Worm (Caenorhabditis elegans): ENCODE measurements around the gene pid-1.

pid-1 gene

ce11 chrII:7697156-7697555 lies 6.8 kb upstream of the pid-1 start:
- no peak for TF ChIP-seq mep-1 (tag; optimal IDR thresholded peaks at IDR 0.05)
- no peak for TF ChIP-seq ztf-11 (tag; optimal IDR thresholded peaks at IDR 0.05)
- no peak for TF ChIP-seq nhr-2 (tag; optimal IDR thresholded peaks at IDR 0.05)
- no peak for TF ChIP-seq lin-13 (tag; optimal IDR thresholded peaks at IDR 0.05)
- TF ChIP-seq ces-1 (GFP tag; optimal IDR thresholded peaks at IDR 0.05): no peak
- TF ChIP-seq nhr-76 (tag; optimal IDR thresholded peaks at IDR 0.05): no peak
- no peak for TF ChIP-seq flh-1 (GFP tag; optimal IDR thresholded peaks at IDR 0.05)
- TF ChIP-seq M03D4.4 (tag; optimal IDR thresholded peaks at IDR 0.05): no peak
- TF ChIP-seq nhr-28 (tag; optimal IDR thresholded peaks at IDR 0.05): no peak
- TF ChIP-seq snpc-4 (tag; optimal IDR thresholded peaks at IDR 0.05): no peak
- no peak for TF ChIP-seq unc-62 (GFP tag; optimal IDR thresholded peaks at IDR 0.05)
- no peak for TF ChIP-seq elt-3 (tag; optimal IDR thresholded peaks at IDR 0.05)
- TF ChIP-seq lsy-2 (tag; optimal IDR thresholded peaks at IDR 0.05): no peak
- no peak for TF ChIP-seq bed-3 (GFP tag; optimal IDR thresholded peaks at IDR 0.05)
- TF ChIP-seq ceh-43 (GFP tag; optimal IDR thresholded peaks at IDR 0.05): no peak
- TF ChIP-seq mab-5 (tag; optimal IDR thresholded peaks at IDR 0.05): no peak

ce11 chrII:7695636-7696035 lies 5.3 kb upstream of the pid-1 start:
- TF ChIP-seq ceh-43 (GFP tag; optimal IDR thresholded peaks at IDR 0.05): no peak
- TF ChIP-seq pha-4 (tag; optimal IDR thresholded peaks at IDR 0.05): no peak
- no peak for TF ChIP-seq zip-8 (tag; optimal IDR thresholded peaks at IDR 0.05)
- no peak for TF ChIP-seq sptf-1 (tag; optimal IDR thresholded peaks at IDR 0.05)

ce11 chrII:7694745-7695144 lies 4.4 kb upstream of the pid-1 start:
- TF ChIP-seq unc-39 (tag; optimal IDR thresholded peaks at IDR 0.05) (no peak), ztf-11 (tag; optimal IDR thresholded peaks at IDR 0.05) (no peak), tbx-8 (GFP tag; optimal IDR thresholded peaks at IDR 0.05) (no peak), cnd-1 (tag; optimal IDR thresholded peaks at IDR 0.05) (no peak), lsy-2 (tag; optimal IDR thresholded peaks at IDR 0.05) (no peak), drap-1 (GFP tag; optimal IDR thresholded peaks at IDR 0.05) (no peak), pha-4 (tag; optimal IDR thresholded peaks at IDR 0.05) (no peak), unc-62 (GFP tag; optimal IDR thresholded peaks at IDR 0.05) (no peak), nhr-28 (tag; optimal IDR thresholded peaks at IDR 0.05) (no peak), lin-32 (GFP tag; optimal IDR thresholded peaks at IDR 0.05) (no peak), unc-120 (tag; optimal IDR thresholded peaks at IDR 0.05; ENCODE audit: poor library complexity, severe bottlenecking) (no peak), ceh-43 (GFP tag; optimal IDR thresholded peaks at IDR 0.05) (no peak), blmp-1 (tag; optimal IDR thresholded peaks at IDR 0.05) (no peak), ces-1 (GFP tag; optimal IDR thresholded peaks at IDR 0.05) (no peak), mep-1 (tag; optimal IDR thresholded peaks at IDR 0.05) (no peak), hlh-1 (tag; optimal IDR thresholded peaks at IDR 0.05) (no peak), mls-2 (tag; optimal IDR thresholded peaks at IDR 0.05) (no peak), ham-2 (GFP tag; optimal IDR thresholded peaks at IDR 0.05) (no peak), M03D4.4 (tag; optimal IDR thresholded peaks at IDR 0.05) (no peak), elt-1 (tag; optimal IDR thresholded peaks at IDR 0.05; ENCODE audit: borderline replicate concordance, insufficient read depth) (no peak)

- TF ChIP-seq lin-32 (GFP tag; optimal IDR thresholded peaks at IDR 0.05) (no peak), pha-4 (tag; optimal IDR thresholded peaks at IDR 0.05) (no peak), unc-62 (GFP tag; optimal IDR thresholded peaks at IDR 0.05) (no peak), nhr-12 (tag; optimal IDR thresholded peaks at IDR 0.05) (no peak), ceh-43 (GFP tag; optimal IDR thresholded peaks at IDR 0.05) (no peak), snpc-4 (tag; optimal IDR thresholded peaks at IDR 0.05) (no peak), mls-2 (tag; optimal IDR thresholded peaks at IDR 0.05) (no peak), unc-120 (tag; optimal IDR thresholded peaks at IDR 0.05; ENCODE audit: poor library complexity, severe bottlenecking) (no peak), ztf-11 (tag; optimal IDR thresholded peaks at IDR 0.05) (no peak), mep-1 (tag; optimal IDR thresholded peaks at IDR 0.05) (no peak), lsy-2 (tag; optimal IDR thresholded peaks at IDR 0.05) (no peak), nhr-2 (tag; optimal IDR thresholded peaks at IDR 0.05) (no peak), nhr-237 (tag; optimal IDR thresholded peaks at IDR 0.05) (no peak), blmp-1 (tag; optimal IDR thresholded peaks at IDR 0.05) (no peak), M03D4.4 (tag; optimal IDR thresholded peaks at IDR 0.05) (no peak), elt-1 (tag; optimal IDR thresholded peaks at IDR 0.05; ENCODE audit: borderline replicate concordance, insufficient read depth) (no peak)
Observed at ce11 chrII:7693929-7694328, 3.6 kb upstream of the pid-1 start, which contains the start of gene nhx-2. Gene nhx-2 (minus strand): TSS chrII:7693957.

DNA sequence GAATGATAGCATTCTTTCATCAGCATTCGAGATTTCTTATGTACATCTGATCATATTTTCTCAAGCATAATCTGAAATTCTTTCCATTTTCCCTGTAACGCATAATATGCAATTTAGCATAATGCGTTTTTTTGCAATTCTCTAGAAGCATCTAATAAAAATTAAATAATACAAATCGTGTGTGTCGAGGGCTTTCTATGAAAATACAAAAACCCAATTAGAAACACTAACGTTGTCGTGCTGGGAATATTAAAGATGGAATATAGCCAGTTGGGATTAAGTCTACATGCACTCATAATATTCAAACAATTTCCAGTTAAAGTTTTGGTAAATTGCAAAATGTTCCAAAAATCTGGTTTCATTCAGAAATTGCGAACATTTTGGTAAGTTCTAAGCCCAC lies 5.8 kb downstream of the pid-1 start, which contains the start of gene F18A1.1:
Gene F18A1.1 (plus strand): TSS at position 301 of the 400 bp plus-strand sequence.
- TF ChIP-seq tbx-8 (GFP tag; optimal IDR thresholded peaks at IDR 0.05) (no peak), ham-2 (GFP tag; optimal IDR thresholded peaks at IDR 0.05) (no peak), elt-1 (tag; optimal IDR thresholded peaks at IDR 0.05; ENCODE audit: borderline replicate concordance, insufficient read depth) (no peak), lin-13 (tag; optimal IDR thresholded peaks at IDR 0.05) (no peak), sptf-1 (tag; optimal IDR thresholded peaks at IDR 0.05) (no peak), M03D4.4 (tag; optimal IDR thresholded peaks at IDR 0.05) (no peak), nhr-76 (tag; optimal IDR thresholded peaks at IDR 0.05) (no peak), nhr-237 (tag; optimal IDR thresholded peaks at IDR 0.05) (no peak), blmp-1 (tag; optimal IDR thresholded peaks at IDR 0.05) (no peak), drap-1 (GFP tag; optimal IDR thresholded peaks at IDR 0.05) (no peak), unc-62 (GFP tag; optimal IDR thresholded peaks at IDR 0.05) (no peak), pha-4 (tag; optimal IDR thresholded peaks at IDR 0.05) (no peak)
